Worm (Caenorhabditis elegans): ENCODE data around the gene ddn-2.

ddn-2 gene

ce11 chrII:12878697-12879096 lies 30.2 kb upstream of the ddn-2 start (continued):
- peak; percentile 45; the same call in 1 of the 2 replicates for TF ChIP-seq pha-4 (GFP tag; IDR thresholded peaks at IDR 0.05)
- no peak for TF ChIP-seq pha-4 (tag; optimal IDR thresholded peaks at IDR 0.05)
- no peak for TF ChIP-seq unc-39 (tag; optimal IDR thresholded peaks at IDR 0.05)
- no peak for TF ChIP-seq Y48G9A.11 (GFP tag; IDR thresholded peaks at IDR 0.05)
- TF ChIP-seq lin-1 (GFP tag; IDR thresholded peaks at IDR 0.05): peak; percentile 52; the same call in 1 of the 2 replicates
- no peak for TF ChIP-seq ztf-11 (tag; optimal IDR thresholded peaks at IDR 0.05)
- no peak for TF ChIP-seq aly-2 (tag; optimal IDR thresholded peaks at IDR 0.05)
- peak; percentile 66 for TF ChIP-seq php-3 (GFP tag; IDR thresholded peaks at IDR 0.05)
- no peak for TF ChIP-seq dmd-9 (GFP tag; IDR thresholded peaks at IDR 0.05)
- peak; percentile 43 to 90 for TF ChIP-seq mdl-1 (tag; optimal IDR thresholded peaks at IDR 0.05)
- peak; percentile 90 for TF ChIP-seq hlh-30 (tag; optimal IDR thresholded peaks at IDR 0.05; ENCODE audit: insufficient read depth)
- peak; percentile 41 for TF ChIP-seq gei-8 (GFP tag; optimal IDR thresholded peaks at IDR 0.05)
- no peak for TF ChIP-seq zip-2 (tag; optimal IDR thresholded peaks at IDR 0.05)
- TF ChIP-seq zip-11 (GFP tag; IDR thresholded peaks at IDR 0.05): no peak
- no peak for TF ChIP-seq ceh-62 (tag; optimal IDR thresholded peaks at IDR 0.05)
- no peak for TF ChIP-seq F44E2.7 (GFP tag; IDR thresholded peaks at IDR 0.05)
- TF ChIP-seq duxl-1 (tag; optimal IDR thresholded peaks at IDR 0.05; ENCODE audit: poor library complexity): no peak
- TF ChIP-seq dmd-6 (GFP tag; IDR thresholded peaks at IDR 0.05): peak; percentile 93
- no peak for TF ChIP-seq tag-97 (GFP tag; IDR thresholded peaks at IDR 0.05)
- TF ChIP-seq daf-12 (tag; optimal IDR thresholded peaks at IDR 0.05): no peak
- TF ChIP-seq zfp-3 (GFP tag; conservative IDR thresholded peaks at IDR 0.05): 0 out of 2 replicates have a peak, but pooled peaks have one; percentile 37
- TF ChIP-seq Y5F2A.4 (GFP tag; optimal IDR thresholded peaks at IDR 0.05): no peak
- no peak for TF ChIP-seq attf-4 (tag; optimal IDR thresholded peaks at IDR 0.05)
- peak in 1 of 2 experiments; percentile 61 for TF ChIP-seq lsy-2 (tag; optimal IDR thresholded peaks at IDR 0.05)
- 0 out of 2 replicates have a peak, but pooled peaks have one; percentile 19 for TF ChIP-seq mdt-29 (GFP tag; IDR thresholded peaks at IDR 0.05)
- no peak for TF ChIP-seq spr-1 (tag; optimal IDR thresholded peaks at IDR 0.05)
- peak; percentile 63 to 99 for TF ChIP-seq hif-1 (tag; optimal IDR thresholded peaks at IDR 0.05)
- TF ChIP-seq vab-7 (GFP tag; IDR thresholded peaks at IDR 0.05): no peak
- peak; percentile 85 for TF ChIP-seq tra-1 (GFP tag; IDR thresholded peaks at IDR 0.05)
- no peak for TF ChIP-seq nhr-111 (GFP tag; optimal IDR thresholded peaks at IDR 0.05)
- TF ChIP-seq dmd-8 (GFP tag; IDR thresholded peaks at IDR 0.05): no peak
- peak; percentile 88 for TF ChIP-seq nhr-28 (tag; optimal IDR thresholded peaks at IDR 0.05)
- peak; percentile 98 for TF ChIP-seq aha-1 (tag)
- no peak for TF ChIP-seq F37D6.2 (tag; optimal IDR thresholded peaks at IDR 0.05)
- TF ChIP-seq arid-1 (GFP tag; conservative IDR thresholded peaks at IDR 0.05): no peak
- TF ChIP-seq lin-29 (GFP tag; IDR thresholded peaks at IDR 0.05): no peak
- no peak for TF ChIP-seq ceh-82 (tag; optimal IDR thresholded peaks at IDR 0.05)
- no peak for TF ChIP-seq skn-1 (tag; optimal IDR thresholded peaks at IDR 0.05)
- TF ChIP-seq egl-43 (GFP tag; IDR thresholded peaks at IDR 0.05): no peak
- TF ChIP-seq dve-1 (tag; optimal IDR thresholded peaks at IDR 0.05; ENCODE audit: insufficient read depth): peak; percentile 92
- peak; percentile 95 for TF ChIP-seq hlh-11 (tag; optimal IDR thresholded peaks at IDR 0.05)
- TF ChIP-seq nhr-41 (GFP tag; IDR thresholded peaks at IDR 0.05): 0 out of 2 replicates have a peak, but pooled peaks have one; percentile 41
- TF ChIP-seq nhr-76 (tag; optimal IDR thresholded peaks at IDR 0.05): no peak
- TF ChIP-seq mes-2 (tag; optimal IDR thresholded peaks at IDR 0.05; ENCODE audit: poor library complexity, severe bottlenecking): peak; percentile 43
- no peak for TF ChIP-seq dpl-1 (GFP tag; optimal IDR thresholded peaks at IDR 0.05)
- TF ChIP-seq T26A8.4 (GFP tag; IDR thresholded peaks at IDR 0.05): 0 out of 2 replicates have a peak, but pooled peaks have one; percentile 44
- no peak for TF ChIP-seq egl-27 (tag; optimal IDR thresholded peaks at IDR 0.05)
- no peak for TF ChIP-seq unc-62 (GFP tag; optimal IDR thresholded peaks at IDR 0.05 in 1 of 2)
- TF ChIP-seq unc-62 (tag; optimal IDR thresholded peaks at IDR 0.05): no peak
- peak; percentile 56 for TF ChIP-seq nhr-10 (tag; optimal IDR thresholded peaks at IDR 0.05)
- no peak for TF ChIP-seq ZK546.5 (tag; optimal IDR thresholded peaks at IDR 0.05)
- no peak for TF ChIP-seq nhr-42 (GFP tag; IDR thresholded peaks at IDR 0.05)

Measured in whole organism, L4 larva.